Worm (Caenorhabditis elegans) whole organism, early embryonic: ENCODE measurements around the gene mec-14.

Source experiments
- B0310.2 ChIP-seq: sonication (generic microtip); optimal IDR thresholded peaks from 2 replicates; lab custom pipeline; 2016; ENCODE audit warnings: mild to moderate bottlenecking, missing genetic modification characterization, missing compliant biosample characterization
- F13C5.2 ChIP-seq: sonication (generic microtip); optimal IDR thresholded peaks from 2 replicates; lab custom pipeline; 2017; ENCODE audit warnings: mild to moderate bottlenecking, missing genetic modification characterization, inconsistent platforms, missing compliant biosample characterization
- aly-1 ChIP-seq: sonication (generic microtip); optimal IDR thresholded peaks from 2 replicates; lab custom pipeline; 2016; ENCODE audit warnings: missing genetic modification characterization, missing compliant biosample characterization
- ama-1 ChIP-seq: fragments of 150-350 bp; optimal IDR thresholded peaks from 2 replicates; lab custom pipeline; 2014
- ceh-13 ChIP-seq: fragments of 200-800 bp; sonication (Bioruptor generic); optimal IDR thresholded peaks from 2 replicates; lab custom pipeline; 2018; ENCODE audit warnings: mild to moderate bottlenecking, missing genetic modification characterization, missing compliant biosample characterization
- ceh-36 ChIP-seq: sonication (generic microtip); optimal IDR thresholded peaks from 2 replicates; lab custom pipeline; 2016; ENCODE audit warnings: missing genetic modification characterization, inconsistent platforms, missing compliant biosample characterization
- ets-7 ChIP-seq: sonication (generic microtip); optimal IDR thresholded peaks from 2 replicates; lab custom pipeline; 2016; ENCODE audit warnings: missing genotype, missing genetic modification characterization, missing compliant biosample characterization
- flt-1 ChIP-seq: fragments of 200-800 bp; sonication (Bioruptor generic); IDR thresholded peaks from 2 replicates; pipeline ENCODE4 v1.3.6; 2022; ENCODE audit warnings: missing genetic modification characterization, missing compliant biosample characterization
- hmbx-1 ChIP-seq: sonication (generic microtip); optimal IDR thresholded peaks from 2 replicates; lab custom pipeline; 2016; ENCODE audit warnings: mild to moderate bottlenecking, missing genetic modification characterization, missing compliant biosample characterization
- hmg-4 ChIP-seq: fragments of 200-800 bp; sonication (Bioruptor generic); optimal IDR thresholded peaks from 2 replicates; lab custom pipeline; 2018; ENCODE audit warnings: mild to moderate bottlenecking, missing genetic modification characterization, missing compliant biosample characterization
- hnd-1 ChIP-seq: sonication (generic microtip); optimal IDR thresholded peaks from 2 replicates; lab custom pipeline; 2016; ENCODE audit warnings: missing genetic modification characterization, missing compliant biosample characterization
- pes-1 ChIP-seq: fragments of 200-800 bp; sonication (Bioruptor generic); IDR thresholded peaks from 2 replicates; pipeline ENCODE4 v1.3.6; 2022; ENCODE audit warnings: missing genetic modification reagents, missing genetic modification characterization, missing compliant biosample characterization
- scrt-1 ChIP-seq: fragments of 200-800 bp; sonication (Bioruptor generic); IDR thresholded peaks from 2 replicates; pipeline ENCODE4 v1.3.6; 2022; ENCODE audit warnings: missing genetic modification characterization, missing compliant biosample characterization
- sea-1 ChIP-seq: fragments of 200-800 bp; sonication (Bioruptor generic); conservative IDR thresholded peaks from 2 replicates; pipeline ENCODE4 v1.3.6; 2022; ENCODE audit warnings: missing genetic modification characterization, missing compliant biosample characterization
- tbx-11 ChIP-seq: fragments of 200-800 bp; sonication (Bioruptor generic); IDR thresholded peaks from 2 replicates; pipeline ENCODE4 v1.3.6; 2022; ENCODE audit warnings: missing genetic modification characterization, missing compliant biosample characterization
- tbx-37 ChIP-seq: fragments of 200-800 bp; sonication (Bioruptor generic); conservative IDR thresholded peaks from 2 replicates; pipeline ENCODE4 v1.3.6; 2022; ENCODE audit warnings: missing genetic modification reagents, missing genetic modification characterization, missing compliant biosample characterization
- tra-4 ChIP-seq: sonication (generic microtip); optimal IDR thresholded peaks from 2 replicates; lab custom pipeline; 2017; ENCODE audit warnings: missing genetic modification characterization, missing compliant biosample characterization

mec-14 gene

ce11 chrIII:7229687-7230086 lies 36.9 kb upstream of the mec-14 start, which contains the start of gene R151.8:
R151.8 (minus strand) TSS chrIII:7229787.
- TF ChIP-seq ama-1 (lab: Kevin White, UChicago) (no peak), hmg-4 (GFP tag; lab: Kevin White, UChicago) (no peak), aly-1 (tag; lab: Kevin White, UChicago) (no peak), sea-1 (GFP tag; lab: Robert Waterston, UW) (no peak)

DNA sequence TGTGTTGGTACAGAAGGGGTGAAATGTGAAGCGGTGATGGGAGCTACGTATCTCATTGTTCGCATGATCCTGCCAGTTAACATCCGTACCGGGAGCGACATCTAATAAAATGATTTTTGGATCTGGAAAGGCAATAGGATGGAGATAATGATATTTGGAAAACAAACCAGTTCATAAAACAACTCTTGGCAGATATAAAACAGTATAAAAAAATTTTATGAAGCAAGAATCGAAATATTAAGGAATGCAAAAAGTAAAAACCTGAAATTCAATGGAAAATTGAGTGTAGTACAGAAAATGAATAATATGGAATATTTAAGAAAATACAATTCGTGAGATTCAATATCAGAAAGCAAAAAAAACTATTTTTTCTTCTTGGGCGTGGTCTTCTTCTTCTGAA lies 33.8 kb upstream of the mec-14 start, which contains the start of gene hsp-75:
Gene hsp-75, minus strand, starts transcription at position 101 of the 400 bp plus-strand sequence.
- TF ChIP-seq ceh-36 (no peak), aly-1 (tag; lab: Kevin White, UChicago) (no peak), F13C5.2 (tag; lab: Kevin White, UChicago) (no peak), sea-1 (GFP tag; lab: Robert Waterston, UW) (no peak), hmg-4 (GFP tag; lab: Kevin White, UChicago) (no peak), hmbx-1 (tag; lab: Kevin White, UChicago) (no peak), ets-7 (tag; lab: Kevin White, UChicago) (no peak), flt-1 (no peak), tbx-11 (GFP tag; lab: Robert Waterston, UW) (no peak), hnd-1 (tag; lab: Kevin White, UChicago) (no peak), ama-1 (lab: Kevin White, UChicago) (no peak), scrt-1 (GFP tag; lab: Robert Waterston, UW) (no peak), tra-4 (no peak), pes-1 (GFP tag; lab: Robert Waterston, UW) (no peak), ceh-13 (GFP tag; lab: Kevin White, UChicago) (no peak), tbx-37 (GFP tag; lab: Robert Waterston, UW) (no peak), B0310.2 (tag; lab: Kevin White, UChicago) (no peak)

ce11 chrIII:7223029-7223428 lies 30.2 kb upstream of the mec-14 start, which contains the start of gene der-2:
der-2 (minus strand) TSS chrIII:7223129.
- TF ChIP-seq pes-1 (GFP tag; lab: Robert Waterston, UW) (no peak), ceh-36 (no peak)

- no peak for TF ChIP-seq flt-1
- TF ChIP-seq tra-4 = no peak
- no peak for TF ChIP-seq ama-1 (lab: Kevin White, UChicago)
- TF ChIP-seq sea-1 (GFP tag; lab: Robert Waterston, UW) = no peak
- TF ChIP-seq B0310.2 (tag; lab: Kevin White, UChicago) = no peak
- TF ChIP-seq ceh-13 (GFP tag; lab: Kevin White, UChicago) = no peak
Measured at ce11 chrIII:7221103-7221502, 28.3 kb upstream of the mec-14 start.

- no peak for TF ChIP-seq tra-4
- TF ChIP-seq hnd-1 (tag; lab: Kevin White, UChicago) = no peak
- no peak for TF ChIP-seq scrt-1 (GFP tag; lab: Robert Waterston, UW)
- no peak for TF ChIP-seq ceh-13 (GFP tag; lab: Kevin White, UChicago)
- TF ChIP-seq flt-1 = no peak
- TF ChIP-seq ceh-36 = no peak
- TF ChIP-seq sea-1 (GFP tag; lab: Robert Waterston, UW) = no peak
- no peak for TF ChIP-seq tbx-11 (GFP tag; lab: Robert Waterston, UW)
- TF ChIP-seq B0310.2 (tag; lab: Kevin White, UChicago) = no peak
- TF ChIP-seq ama-1 (lab: Kevin White, UChicago) = no peak
- TF ChIP-seq ets-7 (tag; lab: Kevin White, UChicago) = no peak
Measured at ce11 chrIII:7216924-7217521, 24.2 kb upstream of the mec-14 start.

ce11 chrIII:7216226-7216625 lies 23.4 kb upstream of the mec-14 start, which contains the start of gene R151.1:
R151.1 (plus strand) TSS chrIII:7216526.
- TF ChIP-seq ama-1 (lab: Kevin White, UChicago) (no peak), scrt-1 (GFP tag; lab: Robert Waterston, UW) (no peak), aly-1 (tag; lab: Kevin White, UChicago) (no peak), pes-1 (GFP tag; lab: Robert Waterston, UW) (no peak), tbx-37 (GFP tag; lab: Robert Waterston, UW) (no peak), ceh-13 (GFP tag; lab: Kevin White, UChicago) (no peak), tra-4 (no peak)

DNA sequence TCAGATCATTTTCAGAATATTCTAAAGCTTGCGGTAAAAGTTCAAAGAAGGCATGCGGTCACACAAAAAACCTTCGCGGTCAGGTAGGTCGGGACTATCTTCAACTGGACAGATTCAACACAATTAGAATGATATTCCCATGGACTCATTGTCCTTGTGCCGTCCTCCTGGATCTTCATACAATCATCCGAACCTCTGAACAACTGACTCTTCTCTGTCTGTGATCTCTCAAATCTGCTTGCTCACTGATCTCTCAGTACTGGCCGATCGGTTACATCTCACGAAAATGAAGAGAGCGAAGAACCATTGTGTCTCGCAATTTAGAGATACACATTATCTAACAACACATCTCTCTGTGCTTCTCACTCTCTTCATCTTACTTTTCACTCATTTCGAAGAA lies 22.7 kb upstream of the mec-14 start:
- no peak for TF ChIP-seq B0310.2 (tag; lab: Kevin White, UChicago)
- TF ChIP-seq flt-1 = no peak
- no peak for TF ChIP-seq ceh-36
- no peak for TF ChIP-seq tbx-37 (GFP tag; lab: Robert Waterston, UW)
- TF ChIP-seq ama-1 (lab: Kevin White, UChicago) = no peak
- TF ChIP-seq ets-7 (tag; lab: Kevin White, UChicago) = no peak
- TF ChIP-seq tra-4 = no peak

DNA sequence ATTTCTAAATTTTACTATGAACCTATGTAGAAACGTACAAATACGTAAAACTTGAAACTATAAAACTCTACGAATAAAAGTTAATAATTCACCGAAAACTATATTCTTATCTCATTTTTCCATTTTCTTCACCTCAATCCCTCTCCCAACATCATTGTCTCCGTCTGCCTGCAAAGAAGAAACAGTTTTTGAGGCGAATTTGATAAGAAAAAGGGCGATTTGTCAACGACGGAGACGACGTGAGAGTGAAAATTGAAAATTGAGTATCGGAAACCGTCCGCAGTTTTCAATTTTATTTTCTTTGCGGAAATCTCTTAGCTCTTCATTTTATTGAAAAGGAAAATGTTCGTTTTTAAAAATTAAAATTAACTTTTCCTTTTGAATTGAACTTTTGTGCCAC lies 19.2 kb upstream of the mec-14 start:
- no peak for TF ChIP-seq ceh-13 (GFP tag; lab: Kevin White, UChicago)
- TF ChIP-seq flt-1 = no peak
- TF ChIP-seq hmbx-1 (tag; lab: Kevin White, UChicago) = no peak
- TF ChIP-seq tra-4 = no peak
- TF ChIP-seq aly-1 (tag; lab: Kevin White, UChicago) = no peak
- no peak for TF ChIP-seq ama-1 (lab: Kevin White, UChicago)
